Fruit fly (Drosophila melanogaster): Measurements from ENCODE around the gene Urm1.
A peak's percentile ranks its signal among the peaks of the same experiment; 100 is the strongest.

- peak in 1 of 2 experiments; percentile 90 for TF ChIP-seq foxo (GFP tag; optimal IDR thresholded peaks at IDR 0.05)
- TF ChIP-seq ey (GFP tag; optimal IDR thresholded peaks at IDR 0.05), result peak; percentile 88
- no peak for TF ChIP-seq lola (GFP tag; optimal IDR thresholded peaks at IDR 0.05)
These were observed 26.0 kb downstream of the Urm1 start for dm6 chr3L:7614226-7614625.
